Worm (Caenorhabditis elegans): Measurements from ENCODE around the gene C44C10.15.

C44C10.15 gene

DNA sequence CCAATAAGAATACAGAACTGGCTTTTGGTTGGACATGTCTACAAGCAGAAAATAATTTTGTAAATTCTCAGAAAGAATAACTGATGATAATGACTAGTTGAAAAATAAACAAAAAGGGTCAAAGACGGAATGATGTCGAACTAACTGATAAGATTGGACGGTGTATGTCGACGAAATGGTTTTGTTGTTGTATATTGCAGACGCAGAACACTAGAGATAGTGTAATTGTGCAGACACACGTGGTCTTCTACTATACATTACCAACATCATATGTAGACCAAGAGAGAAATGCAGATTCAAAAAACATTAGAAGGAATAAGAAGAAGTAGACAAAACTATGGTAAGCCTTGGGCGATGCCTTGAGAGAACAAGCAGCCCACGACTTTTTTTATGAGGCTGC lies 27.6 kb upstream of the C44C10.15 start, which contains the start of the genes gst-42 and D1053.2 (continued):
- TF ChIP-seq ztf-7 (tag; optimal IDR thresholded peaks at IDR 0.05) (peak; percentile 33), nhr-25 (tag; optimal IDR thresholded peaks at IDR 0.05; ENCODE audit: borderline replicate concordance, insufficient read depth) (no peak), ztf-11 (tag; optimal IDR thresholded peaks at IDR 0.05) (no peak), spr-3 (GFP tag; optimal IDR thresholded peaks at IDR 0.05) (no peak), ceh-32 (tag; optimal IDR thresholded peaks at IDR 0.05; ENCODE audit: poor library complexity) (no peak), mxl-3 (GFP tag; optimal IDR thresholded peaks at IDR 0.05) (peak; percentile 99), mep-1 (tag; optimal IDR thresholded peaks at IDR 0.05) (peak; percentile 54), ama-1 (optimal IDR thresholded peaks at IDR 0.05) (no peak), daf-12 (tag; optimal IDR thresholded peaks at IDR 0.05) (no peak), zip-11 (GFP tag; IDR thresholded peaks at IDR 0.05) (no peak), dmd-9 (GFP tag; IDR thresholded peaks at IDR 0.05) (no peak), lin-13 (GFP tag; optimal IDR thresholded peaks at IDR 0.05) (no peak), T26A8.4 (GFP tag; IDR thresholded peaks at IDR 0.05) (no peak), nhr-237 (tag; optimal IDR thresholded peaks at IDR 0.05) (no peak), rbr-2 (tag; optimal IDR thresholded peaks at IDR 0.05) (no peak), hif-1 (tag; optimal IDR thresholded peaks at IDR 0.05) (no peak), fos-1 (tag; optimal IDR thresholded peaks at IDR 0.05) (no peak), daf-8 (GFP tag; IDR thresholded peaks at IDR 0.05) (no peak), zfp-3 (GFP tag; conservative IDR thresholded peaks at IDR 0.05) (no peak), mxl-2 (GFP tag; conservative IDR thresholded peaks at IDR 0.05) (no peak), nhr-77 (tag; optimal IDR thresholded peaks at IDR 0.05) (peak; percentile 86), zfp-2 (tag; optimal IDR thresholded peaks at IDR 0.05) (no peak), egl-43 (GFP tag; IDR thresholded peaks at IDR 0.05) (no peak), madf-5 (GFP tag; IDR thresholded peaks at IDR 0.05) (no peak), vab-7 (GFP tag; IDR thresholded peaks at IDR 0.05) (no peak), unc-130 (GFP tag; optimal IDR thresholded peaks at IDR 0.05) (no peak), nhr-11 (tag; optimal IDR thresholded peaks at IDR 0.05) (no peak), jun-1 (tag; optimal IDR thresholded peaks at IDR 0.05) (no peak), F37D6.2 (tag; optimal IDR thresholded peaks at IDR 0.05) (no peak), tag-97 (GFP tag; IDR thresholded peaks at IDR 0.05) (no peak), lin-1 (GFP tag; IDR thresholded peaks at IDR 0.05) (peak; percentile 53; the same call in 1 of the 2 replicates), ceh-82 (tag; optimal IDR thresholded peaks at IDR 0.05) (no peak), saeg-2 (GFP tag; IDR thresholded peaks at IDR 0.05) (no peak), dve-1 (tag; optimal IDR thresholded peaks at IDR 0.05; ENCODE audit: insufficient read depth) (peak; percentile 94), nhr-76 (tag; optimal IDR thresholded peaks at IDR 0.05) (no peak), snpc-1.2 (GFP tag; IDR thresholded peaks at IDR 0.05) (no peak), ces-1 (GFP tag; optimal IDR thresholded peaks at IDR 0.05) (no peak), nhr-48 (tag; optimal IDR thresholded peaks at IDR 0.05) (peak; percentile 66), D1046.2 (GFP tag; IDR thresholded peaks at IDR 0.05) (no peak), lin-38 (GFP tag; IDR thresholded peaks at IDR 0.05) (no peak), Y75B8A.6 (GFP tag; IDR thresholded peaks at IDR 0.05) (no peak), egl-27 (tag; optimal IDR thresholded peaks at IDR 0.05) (no peak), F10B5.3 (tag; optimal IDR thresholded peaks at IDR 0.05) (no peak), arid-1 (GFP tag; conservative IDR thresholded peaks at IDR 0.05) (no peak), nhr-6 (tag; optimal IDR thresholded peaks at IDR 0.05) (peak; percentile 56), ctbp-1 (GFP tag; IDR thresholded peaks at IDR 0.05) (no peak), nhr-10 (tag; optimal IDR thresholded peaks at IDR 0.05) (peak; percentile 62), aha-1 (tag) (no peak), dmd-8 (GFP tag; IDR thresholded peaks at IDR 0.05) (no peak), daf-16 (GFP tag; optimal IDR thresholded peaks at IDR 0.05) (peak in 1 of 2 experiments; percentile 9), daf-16 (tag; optimal IDR thresholded peaks at IDR 0.05) (peak; percentile 99), mdl-1 (tag; optimal IDR thresholded peaks at IDR 0.05) (peak; percentile 64 to 95), mes-2 (tag; optimal IDR thresholded peaks at IDR 0.05; ENCODE audit: poor library complexity, severe bottlenecking) (no peak)

Data from whole organism, L4 larva.